Worm (Caenorhabditis elegans) whole organism, young adult: ENCODE measurements around the gene ZK899.7.

Experiments
- B0035.1 ChIP-seq: sonication (generic microtip); optimal IDR thresholded peaks from 2 replicates; lab custom pipeline; 2016; ENCODE audit warnings: missing genetic modification characterization, mild to moderate bottlenecking, missing compliant biosample characterization, missing genotype, missing genetic modification reagents
- B0336.3 ChIP-seq: fragments of 200-800 bp; sonication (Bioruptor generic); IDR thresholded peaks from 2 replicates; pipeline ENCODE4 v1.3.6; 2022; ENCODE audit warnings: missing genetic modification characterization, missing compliant biosample characterization
- F23B12.7 ChIP-seq: sonication (generic microtip); optimal IDR thresholded peaks from 2 replicates; lab custom pipeline; 2017; ENCODE audit warnings: missing genetic modification characterization, mild to moderate bottlenecking, missing compliant biosample characterization, antibody characterized with exemption, moderate library complexity; ENCODE audit not compliant: insufficient read depth
- F57C9.4 ChIP-seq: sonication (generic microtip); optimal IDR thresholded peaks from 2 replicates; lab custom pipeline; 2017; ENCODE audit warnings: mild to moderate bottlenecking, missing genetic modification characterization, missing compliant biosample characterization
- T26A5.8 ChIP-seq: sonication (generic microtip); optimal IDR thresholded peaks from 2 replicates; lab custom pipeline; 2016; ENCODE audit warnings: missing genetic modification characterization, missing compliant biosample characterization
- Y53G8AR.9 ChIP-seq: fragments of 200-800 bp; sonication (Bioruptor generic); conservative IDR thresholded peaks from 2 replicates; pipeline ENCODE4 v1.3.6; 2022; ENCODE audit warnings: missing genetic modification reagents, missing genetic modification characterization, missing compliant biosample characterization
- Y95B8A.8 ChIP-seq: fragments of 200-800 bp; sonication (Bioruptor generic); IDR thresholded peaks from 2 replicates; pipeline ENCODE4 v1.3.6; 2022; ENCODE audit warnings: missing genetic modification reagents, missing genetic modification characterization, missing compliant biosample characterization
- ama-1 ChIP-seq, 3 experiments: fragments of 150-350 bp in 1 of 3; sonication (generic microtip) in 2 of 3; optimal IDR thresholded peaks; 2 replicates each; lab custom pipeline; 2014 to 2018; ENCODE audit warnings: missing biosample characterization in 2 of 3, missing genetic modification characterization in 2 of 3, missing genetic modification reagents in 2 of 3
- atf-7 ChIP-seq: sonication (generic microtip); optimal IDR thresholded peaks from 2 replicates; lab custom pipeline; 2017; ENCODE audit warnings: mild to moderate bottlenecking, missing genetic modification characterization, missing compliant biosample characterization
- athp-1 ChIP-seq: sonication (generic microtip); optimal IDR thresholded peaks from 2 replicates; lab custom pipeline; 2017; ENCODE audit warnings: mild to moderate bottlenecking, missing genetic modification characterization, missing compliant biosample characterization
- attf-5 ChIP-seq: fragments of 200-800 bp; sonication (Bioruptor generic); optimal IDR thresholded peaks from 2 replicates; lab custom pipeline; 2018; ENCODE audit warnings: mild to moderate bottlenecking, missing genetic modification characterization, missing compliant biosample characterization
- ccch-3 ChIP-seq: fragments of 200-800 bp; sonication (Bioruptor generic); optimal IDR thresholded peaks from 2 replicates; lab custom pipeline; 2018; ENCODE audit warnings: mild to moderate bottlenecking, missing genetic modification characterization, missing compliant biosample characterization
- cebp-1 ChIP-seq, 2 experiments: fragments of 200-800 bp in 1 of 2; sonication (Bioruptor generic) in 1 of 2; sonication (generic microtip) in 1 of 2; IDR thresholded peaks in 1 of 2; optimal IDR thresholded peaks in 1 of 2; 2 replicates each; pipeline versions ENCODE4 v1.3.6 to Lab custom; 2017 to 2022; ENCODE audit warnings: missing compliant biosample characterization in 2 of 2, missing genetic modification characterization in 2 of 2, mild to moderate bottlenecking in 1 of 2, missing genetic modification reagents in 1 of 2, moderate library complexity in 1 of 2
- chd-7 ChIP-seq: sonication (generic microtip); optimal IDR thresholded peaks from 2 replicates; lab custom pipeline; 2016; ENCODE audit warnings: mild to moderate bottlenecking, missing genetic modification characterization, moderate library complexity, missing compliant biosample characterization
- die-1 ChIP-seq: sonication (generic microtip); optimal IDR thresholded peaks from 2 replicates; lab custom pipeline; 2016; ENCODE audit warnings: missing genotype, mild to moderate bottlenecking, missing genetic modification characterization, missing compliant biosample characterization
- egl-18 ChIP-seq: fragments of 200-800 bp; sonication (Bioruptor generic); IDR thresholded peaks from 2 replicates; pipeline ENCODE4 v1.3.6; 2022; ENCODE audit warnings: missing genetic modification reagents, missing genetic modification characterization, missing compliant biosample characterization
- fkh-3 ChIP-seq: sonication (generic microtip); optimal IDR thresholded peaks from 2 replicates; lab custom pipeline; 2016; ENCODE audit warnings: mild to moderate bottlenecking, missing genetic modification characterization, missing compliant biosample characterization
- hmg-20 ChIP-seq: fragments of 200-800 bp; sonication (Bioruptor generic); IDR thresholded peaks from 2 replicates; pipeline ENCODE4 v1.3.6; 2022; ENCODE audit warnings: missing genetic modification reagents, missing genetic modification characterization, missing compliant biosample characterization
- let-607 ChIP-seq, 2 experiments: fragments of 200-800 bp in 1 of 2; sonication (Bioruptor generic) in 1 of 2; sonication (generic microtip) in 1 of 2; optimal IDR thresholded peaks; 2 replicates each; lab custom pipeline; 2016 to 2018; ENCODE audit warnings: mild to moderate bottlenecking in 2 of 2, missing compliant biosample characterization in 2 of 2, missing genetic modification characterization in 2 of 2, moderate library complexity in 2 of 2, missing genotype in 1 of 2
- lin-35 ChIP-seq, 3 experiments: fragments of 150-350 bp in 2 of 3; sonication (generic microtip) in 1 of 3; optimal IDR thresholded peaks; 2 replicates each; lab custom pipeline; 2014 to 2018; ENCODE audit warnings: missing biosample characterization in 3 of 3, missing genetic modification characterization in 3 of 3, missing genetic modification reagents in 3 of 3
- lin-40 ChIP-seq: sonication (generic microtip); optimal IDR thresholded peaks from 2 replicates; lab custom pipeline; 2016; ENCODE audit warnings: missing genetic modification characterization, mild to moderate bottlenecking, missing compliant biosample characterization, missing genotype, missing genetic modification reagents
- lin-54 ChIP-seq: fragments of 200-800 bp; sonication (Bioruptor generic); optimal IDR thresholded peaks from 2 replicates; lab custom pipeline; 2018; ENCODE audit warnings: mild to moderate bottlenecking, missing genetic modification characterization, missing compliant biosample characterization
- lir-1 ChIP-seq: fragments of 200-800 bp; sonication (Bioruptor generic); conservative IDR thresholded peaks from 2 replicates; pipeline ENCODE4 v1.3.6; 2022; ENCODE audit warnings: missing genetic modification reagents, missing genetic modification characterization, missing compliant biosample characterization
- madf-10 ChIP-seq: sonication (generic microtip); optimal IDR thresholded peaks from 2 replicates; lab custom pipeline; 2016; ENCODE audit warnings: mild to moderate bottlenecking, missing genetic modification characterization, missing compliant biosample characterization
- mel-28 ChIP-seq: sonication (generic microtip); optimal IDR thresholded peaks from 2 replicates; lab custom pipeline; 2016; ENCODE audit warnings: borderline replicate concordance, mild to moderate bottlenecking, missing genetic modification characterization, missing compliant biosample characterization
- nfya-2 ChIP-seq: fragments of 200-800 bp; sonication (Bioruptor generic); IDR thresholded peaks from 2 replicates; pipeline ENCODE4 v1.3.6; 2022; ENCODE audit warnings: missing genetic modification reagents, missing genetic modification characterization, missing compliant biosample characterization
- nfyb-1 ChIP-seq: fragments of 200-800 bp; sonication (Bioruptor generic); IDR thresholded peaks from 2 replicates; pipeline ENCODE4 v1.3.6; 2022; ENCODE audit warnings: missing genetic modification reagents, missing genetic modification characterization, missing compliant biosample characterization
- nhr-179 ChIP-seq: sonication (generic microtip); optimal IDR thresholded peaks from 2 replicates; lab custom pipeline; 2016; ENCODE audit warnings: mild to moderate bottlenecking, missing genetic modification characterization, missing compliant biosample characterization
- nhr-80 ChIP-seq: sonication (generic microtip); optimal IDR thresholded peaks from 2 replicates; lab custom pipeline; 2016; ENCODE audit warnings: missing genetic modification characterization, missing compliant biosample characterization
- pha-4 ChIP-seq: fragments of 150-350 bp; sonication (generic microtip); optimal IDR thresholded peaks from 2 replicates; lab custom pipeline; 2014; ENCODE audit warnings: missing biosample characterization, missing genetic modification reagents, missing genetic modification characterization
- snpc-1.3 ChIP-seq: sonication (generic microtip); optimal IDR thresholded peaks from 2 replicates; lab custom pipeline; 2017; ENCODE audit warnings: missing genetic modification characterization, mild to moderate bottlenecking, missing compliant biosample characterization, antibody characterized with exemption, moderate library complexity, missing genotype, missing genetic modification reagents; ENCODE audit not compliant: insufficient read depth
- snpc-4 ChIP-seq, 5 experiments: fragments of 150-350 bp in 1 of 5; sonication (generic microtip) in 4 of 5; optimal IDR thresholded peaks; 2 replicates each; lab custom pipeline; 2014 to 2018; ENCODE audit warnings: missing genetic modification characterization in 5 of 5, missing biosample characterization in 3 of 5, antibody characterized with exemption in 2 of 5, mild to moderate bottlenecking in 2 of 5, missing compliant biosample characterization in 2 of 5, missing genotype in 2 of 5, moderate library complexity in 2 of 5, missing genetic modification reagents in 1 of 5
- somi-1 ChIP-seq: fragments of 200-800 bp; sonication (Bioruptor generic); optimal IDR thresholded peaks from 2 replicates; lab custom pipeline; 2018; ENCODE audit warnings: mild to moderate bottlenecking, missing genetic modification characterization, missing compliant biosample characterization
- zfh-2 ChIP-seq: fragments of 200-800 bp; sonication (Bioruptor generic); conservative IDR thresholded peaks from 2 replicates; pipeline ENCODE4 v1.3.6; 2022; ENCODE audit warnings: missing genetic modification reagents, missing genetic modification characterization, missing compliant biosample characterization

Gene ZK899.7

ce11 chrX:9431002-9431482 is 18.2 kb downstream of the ZK899.7 start, which contains the start of gene B0272.3:
Gene B0272.3, plus strand, starts transcription at chrX:9431432.
- TF ChIP-seq lin-54 (no peak), pha-4 (no peak), lin-40 (tag; lab: Kevin White, UChicago) (peak; percentile 48), madf-10 (tag; lab: Kevin White, UChicago) (peak; percentile 37), hmg-20 (GFP tag; lab: Robert Waterston, UW) (no peak), nhr-179 (tag; lab: Kevin White, UChicago) (no peak), nhr-80 (tag; lab: Kevin White, UChicago) (peak; percentile 79), attf-5 (peak; percentile 6), zfh-2 (GFP tag; lab: Robert Waterston, UW) (0 out of 2 replicates have a peak, but pooled peaks have one; percentile 32), let-607 (tag; optimal IDR thresholded peaks at IDR 0.05; lab: Kevin White, UChicago) (peak in 1 of 2 experiments; percentile 69), athp-1 (tag; lab: Kevin White, UChicago) (no peak), nfya-2 (GFP tag; lab: Robert Waterston, UW) (no peak), snpc-4 (GFP tag; optimal IDR thresholded peaks at IDR 0.05; lab: Kevin White, UChicago) (no peak), snpc-4 (tag; optimal IDR thresholded peaks at IDR 0.05; lab: Kevin White, UChicago) (peak in 3 of 4 experiments; percentile 31 to 50 (median 41)), atf-7 (tag; lab: Kevin White, UChicago) (peak; percentile 32), die-1 (tag; lab: Kevin White, UChicago) (peak; percentile 3), B0336.3 (peak; percentile 49; the same call in 1 of the 2 replicates), lin-35 (GFP tag; optimal IDR thresholded peaks at IDR 0.05; lab: Kevin White, UChicago) (no peak), T26A5.8 (tag; lab: Kevin White, UChicago) (no peak), chd-7 (tag; lab: Kevin White, UChicago) (peak; percentile 46), snpc-1.3 (no peak), cebp-1 (GFP tag; IDR thresholded peaks at IDR 0.05; lab: Robert Waterston, UW) (no peak), cebp-1 (tag; optimal IDR thresholded peaks at IDR 0.05; lab: Kevin White, UChicago) (peak; percentile 73), nfyb-1 (GFP tag; lab: Robert Waterston, UW) (no peak)

ce11 chrX:9428059-9428458 is 21.2 kb downstream of the ZK899.7 start, which contains the start of gene B0272.4:
Gene B0272.4, plus strand, starts transcription at chrX:9428431.
- TF ChIP-seq F57C9.4 (tag; lab: Kevin White, UChicago) (no peak), Y53G8AR.9 (GFP tag; lab: Robert Waterston, UW) (no peak), nhr-80 (tag; lab: Kevin White, UChicago) (peak; percentile 60), egl-18 (GFP tag; lab: Robert Waterston, UW) (no peak), ccch-3 (GFP tag; lab: Kevin White, UChicago) (no peak), lir-1 (GFP tag; lab: Robert Waterston, UW) (no peak), somi-1 (GFP tag; lab: Kevin White, UChicago) (no peak), F23B12.7 (no peak)

- TF ChIP-seq mel-28 (tag; lab: Kevin White, UChicago) (no peak), pha-4 (no peak), nhr-80 (tag; lab: Kevin White, UChicago) (no peak), B0035.1 (no peak), ama-1 (optimal IDR thresholded peaks at IDR 0.05; lab: Kevin White, UChicago) (no peak), ama-1 (GFP tag; optimal IDR thresholded peaks at IDR 0.05; lab: Kevin White, UChicago) (no peak), fkh-3 (tag; lab: Kevin White, UChicago) (no peak), snpc-4 (GFP tag; optimal IDR thresholded peaks at IDR 0.05; lab: Kevin White, UChicago) (no peak), snpc-4 (tag; optimal IDR thresholded peaks at IDR 0.05; lab: Kevin White, UChicago) (no peak), Y95B8A.8 (no peak)
These were observed 31.3 kb downstream of the ZK899.7 start for ce11 chrX:9417948-9418347.
